Fruit fly (Drosophila melanogaster) whole organism, embryonic: Measurements from ENCODE around the gene CG12608.

Experiments used
- Adf1 ChIP-seq: fragments of 200-800 bp; sonication (Bioruptor generic); IDR thresholded peaks from 2 replicates; pipeline ENCODE4 v1.3.6; 2022; ENCODE audit warnings: missing biosample characterization, missing genetic modification characterization
- CG1024 ChIP-seq: fragments of 200-800 bp; sonication (Bioruptor generic); IDR thresholded peaks from 2 replicates; pipeline ENCODE4 v1.3.6; 2022; ENCODE audit warnings: missing biosample characterization, missing genetic modification characterization
- CG10462 ChIP-seq: fragments of 200-800 bp; sonication (Bioruptor generic); optimal IDR thresholded peaks from 2 replicates; lab custom pipeline; 2016; ENCODE audit warnings: missing biosample characterization, missing genetic modification characterization
- CG12236 ChIP-seq: fragments of 200-800 bp; sonication (Bioruptor generic); optimal IDR thresholded peaks from 2 replicates; lab custom pipeline; 2016; ENCODE audit warnings: missing biosample characterization, missing genetic modification characterization
- CG12942 ChIP-seq: fragments of 200-800 bp; sonication (Bioruptor generic); optimal IDR thresholded peaks from 3 replicates; lab custom pipeline; 2016; ENCODE audit warnings: missing biosample characterization, missing genetic modification characterization
- CG15696 ChIP-seq: fragments of 200-800 bp; sonication (Bioruptor generic); optimal IDR thresholded peaks from 2 replicates; lab custom pipeline; 2019; ENCODE audit warnings: missing biosample characterization, mild to moderate bottlenecking, missing genetic modification characterization, moderate library complexity
- CG1647 ChIP-seq: fragments of 200-800 bp; sonication (Bioruptor generic); optimal IDR thresholded peaks from 3 replicates; lab custom pipeline; 2016; ENCODE audit warnings: missing biosample characterization, missing genetic modification characterization
- CG17829 ChIP-seq: fragments of 200-800 bp; optimal IDR thresholded peaks from 2 replicates; lab custom pipeline; 2019; ENCODE audit warnings: missing biosample characterization, mild to moderate bottlenecking, missing genetic modification characterization, moderate library complexity
- CG17912 ChIP-seq: fragments of 200-800 bp; sonication (Bioruptor generic); optimal IDR thresholded peaks from 2 replicates; lab custom pipeline; 2018; ENCODE audit warnings: missing biosample characterization, mild to moderate bottlenecking, missing genetic modification characterization
- CG2120 ChIP-seq: fragments of 200-800 bp; sonication (Bioruptor generic); optimal IDR thresholded peaks from 3 replicates; lab custom pipeline; 2016; ENCODE audit warnings: missing biosample characterization, missing genetic modification characterization
- CG2202 ChIP-seq: fragments of 200-800 bp; sonication (Bioruptor generic); optimal IDR thresholded peaks from 2 replicates; lab custom pipeline; 2018; ENCODE audit warnings: missing biosample characterization, mild to moderate bottlenecking, missing genetic modification characterization
- CG30020 ChIP-seq: fragments of 200-800 bp; optimal IDR thresholded peaks from 2 replicates; lab custom pipeline; 2019; ENCODE audit warnings: missing biosample characterization, mild to moderate bottlenecking, missing genetic modification characterization, moderate library complexity
- CG32772 ChIP-seq: fragments of 200-800 bp; sonication (Bioruptor generic); IDR thresholded peaks from 2 replicates; pipeline ENCODE4 v1.3.6; 2022; ENCODE audit warnings: missing biosample characterization, missing genetic modification characterization
- CG34376 ChIP-seq: fragments of 200-800 bp; sonication (Bioruptor generic); optimal IDR thresholded peaks from 2 replicates; lab custom pipeline; 2018; ENCODE audit warnings: missing biosample characterization, mild to moderate bottlenecking, missing genetic modification characterization
- CG6791 ChIP-seq: fragments of 200-800 bp; sonication (Bioruptor generic); IDR thresholded peaks from 3 replicates; pipeline ENCODE4 v1.3.6; 2022; ENCODE audit warnings: missing biosample characterization, missing genetic modification characterization; ENCODE audit not compliant: partially characterized antibody
- CG8290 ChIP-seq, 3 experiments: fragments of 200-800 bp; sonication (Bioruptor generic); optimal IDR thresholded peaks; 2 replicates each; lab custom pipeline; 2016 to 2019; ENCODE audit warnings: missing biosample characterization in 3 of 3, missing genetic modification characterization in 3 of 3, mild to moderate bottlenecking in 2 of 3, moderate library complexity in 1 of 3
- CG9876 ChIP-seq: fragments of 200-800 bp; sonication (Bioruptor generic); optimal IDR thresholded peaks from 2 replicates; lab custom pipeline; 2016; ENCODE audit warnings: missing biosample characterization, missing genetic modification characterization
- CHES-1-like ChIP-seq: fragments of 200-800 bp; sonication (Bioruptor generic); optimal IDR thresholded peaks from 2 replicates; lab custom pipeline; 2016; ENCODE audit warnings: missing biosample characterization, missing genetic modification characterization
- Gsc ChIP-seq: fragments of 200-800 bp; sonication (Bioruptor generic); IDR thresholded peaks from 2 replicates; pipeline ENCODE4 v1.3.6; 2022; ENCODE audit warnings: missing biosample characterization, missing genetic modification characterization
- HHEX ChIP-seq: fragments of 200-800 bp; sonication (Bioruptor generic); optimal IDR thresholded peaks from 3 replicates; lab custom pipeline; 2017; ENCODE audit warnings: missing biosample characterization, mild to moderate bottlenecking, missing genetic modification characterization, missing genetic modification reagents
- HLH54F ChIP-seq: fragments of 200-800 bp; sonication (Bioruptor generic); optimal IDR thresholded peaks from 3 replicates; lab custom pipeline; 2016; ENCODE audit warnings: missing biosample characterization, missing genetic modification characterization
- Hr78 ChIP-seq, 2 experiments: fragments of 200-800 bp in 1 of 2; fragments of >200 bp in 1 of 2; sonication (Bioruptor generic) in 1 of 2; optimal IDR thresholded peaks; 2 replicates each; lab custom pipeline; 2017 to 2019; ENCODE audit warnings: missing biosample characterization in 2 of 2, missing genetic modification characterization in 2 of 2, mild to moderate bottlenecking in 1 of 2, moderate library complexity in 1 of 2
- Hsf ChIP-seq: fragments of 200-800 bp; sonication (Bioruptor generic); optimal IDR thresholded peaks from 3 replicates; lab custom pipeline; 2016; ENCODE audit warnings: missing biosample characterization, missing genetic modification characterization
- Lim3 ChIP-seq: fragments of 200-800 bp; sonication (Bioruptor generic); IDR thresholded peaks from 2 replicates; pipeline ENCODE4 v1.3.6; 2022; ENCODE audit warnings: missing biosample characterization, missing genetic modification characterization
- MBD-R2 ChIP-seq: fragments of 200-800 bp; sonication (Bioruptor generic); IDR thresholded peaks from 2 replicates; pipeline ENCODE4 v1.3.6; 2022; ENCODE audit warnings: missing biosample characterization, missing genetic modification characterization
- MESR4 ChIP-seq: fragments of 200-800 bp; sonication (Bioruptor generic); optimal IDR thresholded peaks from 2 replicates; lab custom pipeline; 2018; ENCODE audit warnings: missing biosample characterization, mild to moderate bottlenecking, missing genetic modification characterization, moderate library complexity
- NK7.1 ChIP-seq: fragments of 200-800 bp; sonication (Bioruptor generic); optimal IDR thresholded peaks from 3 replicates; lab custom pipeline; 2016; ENCODE audit warnings: missing biosample characterization, missing genetic modification characterization
- Rx ChIP-seq: fragments of 200-800 bp; sonication (Bioruptor generic); IDR thresholded peaks from 2 replicates; pipeline ENCODE4 v1.3.6; 2022; ENCODE audit warnings: missing biosample characterization, missing genetic modification characterization
- Sry-δ ChIP-seq: fragments of 200-800 bp; sonication (Bioruptor generic); optimal IDR thresholded peaks from 2 replicates; lab custom pipeline; 2016; ENCODE audit warnings: missing biosample characterization, missing genetic modification characterization
- Tbp ChIP-seq: fragments of >200 bp; optimal IDR thresholded peaks from 2 replicates; lab custom pipeline; 2018; ENCODE audit warnings: missing biosample characterization, missing genetic modification characterization
- aop ChIP-seq: fragments of 200-800 bp; sonication (Bioruptor generic); IDR thresholded peaks from 2 replicates; pipeline ENCODE4 v1.3.6; 2022; ENCODE audit warnings: missing biosample characterization, missing genetic modification characterization
- ems ChIP-seq: fragments of 200-800 bp; sonication (Bioruptor generic); optimal IDR thresholded peaks from 3 replicates; lab custom pipeline; 2016; ENCODE audit warnings: missing biosample characterization, missing genetic modification characterization
- en ChIP-seq: fragments of 200-800 bp; sonication (Bioruptor generic); optimal IDR thresholded peaks from 2 replicates; lab custom pipeline; 2016; ENCODE audit warnings: missing biosample characterization, missing genetic modification characterization
- fru ChIP-seq: fragments of >200 bp; optimal IDR thresholded peaks from 2 replicates; lab custom pipeline; 2017
- gcm ChIP-seq: fragments of 200-800 bp; sonication (Bioruptor generic); optimal IDR thresholded peaks from 2 replicates; lab custom pipeline; 2019; ENCODE audit warnings: missing biosample characterization, mild to moderate bottlenecking, missing genetic modification characterization, moderate library complexity
- grau ChIP-seq: fragments of 200-800 bp; optimal IDR thresholded peaks from 3 replicates; lab custom pipeline; 2019; ENCODE audit warnings: missing biosample characterization, mild to moderate bottlenecking, missing genetic modification characterization, moderate library complexity
- jing ChIP-seq: fragments of 200-800 bp; sonication (Bioruptor generic); optimal IDR thresholded peaks from 2 replicates; lab custom pipeline; 2018; ENCODE audit warnings: missing biosample characterization, mild to moderate bottlenecking, missing genetic modification characterization
- lola ChIP-seq, 3 experiments: fragments of >200 bp in 2 of 3; fragments of 200-800 bp in 1 of 3; sonication (Bioruptor generic) in 1 of 3; optimal IDR thresholded peaks; 2 replicates each; lab custom pipeline; 2017 to 2019; ENCODE audit warnings: missing biosample characterization in 3 of 3, missing genetic modification characterization in 3 of 3, mild to moderate bottlenecking in 1 of 3, moderate library complexity in 1 of 3
- mirr ChIP-seq: fragments of 200-800 bp; sonication (Bioruptor generic); optimal IDR thresholded peaks from 3 replicates; lab custom pipeline; 2018; ENCODE audit warnings: missing biosample characterization, mild to moderate bottlenecking, missing genetic modification characterization
- pb ChIP-seq: fragments of 200-800 bp; sonication (Bioruptor generic); optimal IDR thresholded peaks from 3 replicates; lab custom pipeline; 2016; ENCODE audit warnings: missing biosample characterization, missing genetic modification characterization
- peb ChIP-seq: fragments of 200-800 bp; sonication (Bioruptor generic); IDR thresholded peaks from 2 replicates; pipeline ENCODE4 v1.3.6; 2022; ENCODE audit warnings: missing biosample characterization, missing genetic modification characterization
- sens ChIP-seq: fragments of 200-800 bp; sonication (Bioruptor generic); peaks from one replicate; lab custom pipeline; 2016; ENCODE audit warnings: missing biosample characterization, missing genetic modification characterization
- sim ChIP-seq: fragments of 200-800 bp; sonication (Bioruptor generic); IDR thresholded peaks from 2 replicates; pipeline ENCODE4 v1.3.6; 2022; ENCODE audit warnings: missing biosample characterization, missing genetic modification characterization
- ssp ChIP-seq: fragments of 200-800 bp; sonication (Bioruptor generic); IDR thresholded peaks from 2 replicates; pipeline ENCODE4 v1.3.6; 2022; ENCODE audit warnings: missing biosample characterization, missing genetic modification characterization
- stc ChIP-seq: fragments of 200-800 bp; sonication (Bioruptor generic); IDR thresholded peaks from 2 replicates; pipeline ENCODE4 v1.3.6; 2022; ENCODE audit warnings: missing biosample characterization, missing genetic modification characterization
- twi ChIP-seq: fragments of 200-800 bp; optimal IDR thresholded peaks from 2 replicates; lab custom pipeline; 2019; ENCODE audit warnings: missing biosample characterization, mild to moderate bottlenecking, missing genetic modification characterization, moderate library complexity
- usp ChIP-seq: fragments of >200 bp; optimal IDR thresholded peaks from 2 replicates; lab custom pipeline; 2017; ENCODE audit warnings: missing biosample characterization, missing genetic modification characterization
- zen ChIP-seq: fragments of 200-800 bp; sonication (Bioruptor generic); optimal IDR thresholded peaks from 3 replicates; lab custom pipeline; 2018; ENCODE audit warnings: missing biosample characterization, mild to moderate bottlenecking, missing genetic modification characterization, moderate library complexity
- zen2 ChIP-seq: fragments of 200-800 bp; sonication (Bioruptor generic); IDR thresholded peaks from 3 replicates; pipeline ENCODE4 v1.3.6; 2022; ENCODE audit warnings: missing biosample characterization, missing genetic modification characterization; ENCODE audit not compliant: partially characterized antibody
- zfh2 ChIP-seq: fragments of 200-800 bp; sonication (Bioruptor generic); optimal IDR thresholded peaks from 2 replicates; lab custom pipeline; 2016; ENCODE audit warnings: missing biosample characterization, missing genetic modification characterization

CG12608 gene

dm6 chrX:15298298-15299069, 45.9 kb downstream of the CG12608 start (continued):
- TF ChIP-seq CG15696 (peak; percentile 82), CG9876 (GFP tag; lab: Kevin White, UChicago) (no peak), aop (GFP tag; lab: Robert Waterston, UW) (peak; percentile 31), CG2120 (GFP tag; lab: Kevin White, UChicago) (peak; percentile 94), sens (peak; percentile 96), peb (GFP tag; lab: Robert Waterston, UW) (peak; percentile 94), Hr78 (GFP tag; optimal IDR thresholded peaks at IDR 0.05; lab: Kevin White, UChicago) (peak in 1 of 2 experiments; percentile 96), zfh2 (peak; percentile 86), CG17829 (tag; lab: Kevin White, UChicago) (peak; percentile 97), ssp (GFP tag; lab: Robert Waterston, UW) (peak; percentile 92), CG30020 (tag; lab: Kevin White, UChicago) (peak; percentile 84), CG12942 (peak; percentile 95), zen (peak; percentile 91), MBD-R2 (GFP tag; lab: Robert Waterston, UW) (peak; percentile 91), MESR4 (GFP tag; lab: Kevin White, UChicago) (peak; percentile 15), mirr (GFP tag; lab: Kevin White, UChicago) (peak; percentile 70), NK7.1 (GFP tag; lab: Kevin White, UChicago) (peak; percentile 48), CG32772 (GFP tag; lab: Robert Waterston, UW) (peak; percentile 96), twi (peak; percentile 93), en (GFP tag; lab: Kevin White, UChicago) (peak; percentile 21), ems (GFP tag; lab: Kevin White, UChicago) (peak; percentile 75), CG2202 (tag; lab: Kevin White, UChicago) (peak; percentile 83), fru (lab: Kevin White, UChicago) (no peak), Sry-δ (GFP tag; lab: Kevin White, UChicago) (peak; percentile 13), lola (GFP tag; optimal IDR thresholded peaks at IDR 0.05; lab: Kevin White, UChicago) (peak in 1 of 3 experiments; percentile 94), CG10462 (GFP tag; lab: Kevin White, UChicago) (peak; percentile 93), CG12236 (GFP tag; lab: Kevin White, UChicago) (peak; percentile 11), CG1647 (GFP tag; lab: Kevin White, UChicago) (peak; percentile 52), usp (GFP tag; lab: Kevin White, UChicago) (no peak), sim (GFP tag; lab: Robert Waterston, UW) (peak; percentile 85), Hsf (peak; percentile 87), HLH54F (GFP tag; lab: Kevin White, UChicago) (peak; percentile 77), jing (GFP tag; lab: Kevin White, UChicago) (peak; percentile 95), stc (GFP tag; lab: Robert Waterston, UW) (peak; percentile 97), zen2 (peak; percentile 39; the same call in 2 of the 3 replicates), CG6791 (no peak), HHEX (GFP tag; lab: Kevin White, UChicago) (peak; percentile 98), Rx (GFP tag; lab: Robert Waterston, UW) (peak; percentile 95), Gsc (peak; percentile 95), CG1024 (GFP tag; lab: Robert Waterston, UW) (peak; percentile 82), gcm (GFP tag; lab: Kevin White, UChicago) (peak; percentile 96), pb (GFP tag; lab: Kevin White, UChicago) (peak; percentile 16), Lim3 (peak; percentile 92), CHES-1-like (peak; percentile 70), CG17912 (GFP tag; lab: Kevin White, UChicago) (peak; percentile 23), Adf1 (GFP tag; lab: Robert Waterston, UW) (peak; percentile 95), CG8290 (GFP tag; optimal IDR thresholded peaks at IDR 0.05; lab: Kevin White, UChicago) (peak; percentile 82), CG8290 (tag; optimal IDR thresholded peaks at IDR 0.05; lab: Kevin White, UChicago) (peak; percentile 47 to 60), CG34376 (GFP tag; lab: Kevin White, UChicago) (peak; percentile 98), Tbp (GFP tag; lab: Kevin White, UChicago) (no peak), grau (peak; percentile 98)
